Fruit fly (Drosophila melanogaster) whole organism, embryonic: ENCODE data around the gene TbCMF46.

Experiments used
- Abd-B ChIP-seq: fragments of 200-800 bp; sonication (Bioruptor generic); optimal IDR thresholded peaks from 2 replicates; lab custom pipeline; 2018; ENCODE audit warnings: missing biosample characterization, mild to moderate bottlenecking, missing genetic modification characterization, moderate library complexity
- B-H1 ChIP-seq: fragments of 200-800 bp; sonication (Bioruptor generic); IDR thresholded peaks from 3 replicates; pipeline ENCODE4 v1.3.6; 2022; ENCODE audit warnings: missing biosample characterization, missing genetic modification characterization
- Blimp-1 ChIP-seq: fragments of 200-800 bp; sonication (Bioruptor generic); optimal IDR thresholded peaks from 3 replicates; lab custom pipeline; 2018; ENCODE audit warnings: missing biosample characterization, missing genetic modification characterization, mild to moderate bottlenecking, moderate library complexity, missing genetic modification reagents
- CG1024 ChIP-seq: fragments of 200-800 bp; sonication (Bioruptor generic); IDR thresholded peaks from 2 replicates; pipeline ENCODE4 v1.3.6; 2022; ENCODE audit warnings: missing biosample characterization, missing genetic modification characterization
- CG10543 ChIP-seq: fragments of 200-800 bp; sonication (Bioruptor generic); optimal IDR thresholded peaks from 3 replicates; lab custom pipeline; 2017; ENCODE audit warnings: missing biosample characterization, mild to moderate bottlenecking, missing genetic modification characterization, moderate library complexity
- CG10654 ChIP-seq: fragments of 200-800 bp; sonication (Bioruptor generic); optimal IDR thresholded peaks from 2 replicates; lab custom pipeline; 2016; ENCODE audit warnings: missing biosample characterization, missing genetic modification characterization
- CG12155 ChIP-seq: fragments of 200-800 bp; sonication (Bioruptor generic); optimal IDR thresholded peaks from 3 replicates; lab custom pipeline; 2016; ENCODE audit warnings: missing biosample characterization, missing genetic modification characterization
- CG14710 ChIP-seq: fragments of 200-800 bp; sonication (Bioruptor generic); optimal IDR thresholded peaks from 3 replicates; lab custom pipeline; 2019; ENCODE audit warnings: missing biosample characterization, mild to moderate bottlenecking, missing genetic modification characterization, moderate library complexity
- CG17359 ChIP-seq: fragments of 200-800 bp; sonication (Bioruptor generic); optimal IDR thresholded peaks from 3 replicates; lab custom pipeline; 2018; ENCODE audit warnings: missing biosample characterization, mild to moderate bottlenecking, missing genetic modification characterization, moderate library complexity
- CG18619 ChIP-seq: fragments of 200-800 bp; sonication (Bioruptor generic); optimal IDR thresholded peaks from 3 replicates; lab custom pipeline; 2017; ENCODE audit warnings: missing biosample characterization, mild to moderate bottlenecking, missing genetic modification characterization
- CG32772 ChIP-seq: fragments of 200-800 bp; sonication (Bioruptor generic); IDR thresholded peaks from 2 replicates; pipeline ENCODE4 v1.3.6; 2022; ENCODE audit warnings: missing biosample characterization, missing genetic modification characterization
- CG3407 ChIP-seq: fragments of 200-800 bp; sonication (Bioruptor generic); optimal IDR thresholded peaks from 2 replicates; lab custom pipeline; 2018; ENCODE audit warnings: missing biosample characterization, mild to moderate bottlenecking, missing genetic modification characterization
- CG3838 ChIP-seq: fragments of 200-800 bp; sonication (Bioruptor generic); optimal IDR thresholded peaks from 3 replicates; lab custom pipeline; 2016; ENCODE audit warnings: missing biosample characterization, missing genetic modification characterization
- CG4282 ChIP-seq: fragments of 200-800 bp; sonication (Bioruptor generic); optimal IDR thresholded peaks from 2 replicates; lab custom pipeline; 2016; ENCODE audit warnings: missing biosample characterization, missing genetic modification characterization
- CG4854 ChIP-seq: fragments of 200-800 bp; sonication (Bioruptor generic); optimal IDR thresholded peaks from 2 replicates; lab custom pipeline; 2016; ENCODE audit warnings: missing biosample characterization, missing genetic modification characterization, inconsistent platforms
- CG6272 ChIP-seq: fragments of 200-800 bp; sonication (Bioruptor generic); IDR thresholded peaks from 2 replicates; pipeline ENCODE4 v1.3.6; 2022; ENCODE audit warnings: missing biosample characterization, missing genetic modification characterization
- CG8388 ChIP-seq: fragments of 200-800 bp; sonication (Bioruptor generic); optimal IDR thresholded peaks from 2 replicates; lab custom pipeline; 2019; ENCODE audit warnings: missing biosample characterization, mild to moderate bottlenecking, missing genetic modification characterization, moderate library complexity
- CG9437 ChIP-seq: fragments of 200-800 bp; sonication (Bioruptor generic); optimal IDR thresholded peaks from 2 replicates; lab custom pipeline; 2018; ENCODE audit warnings: missing biosample characterization, mild to moderate bottlenecking, missing genetic modification characterization
- CG9727 ChIP-seq: fragments of 200-800 bp; sonication (Bioruptor generic); optimal IDR thresholded peaks from 3 replicates; lab custom pipeline; 2017; ENCODE audit warnings: missing biosample characterization, mild to moderate bottlenecking, missing genetic modification characterization
- Deaf1 ChIP-seq: fragments of 200-800 bp; optimal IDR thresholded peaks from 3 replicates; lab custom pipeline; 2019; ENCODE audit warnings: missing biosample characterization, mild to moderate bottlenecking, missing genetic modification characterization, moderate library complexity
- Fer1 ChIP-seq: fragments of 200-800 bp; sonication (Bioruptor generic); optimal IDR thresholded peaks from 2 replicates; lab custom pipeline; 2017; ENCODE audit warnings: missing biosample characterization, mild to moderate bottlenecking, missing genetic modification characterization
- HLH3B ChIP-seq: fragments of 200-800 bp; sonication (Bioruptor generic); IDR thresholded peaks from 2 replicates; pipeline ENCODE4 v1.3.6; 2022; ENCODE audit warnings: missing biosample characterization, missing genetic modification characterization
- Max ChIP-seq: fragments of 200-800 bp; sonication (Bioruptor generic); optimal IDR thresholded peaks from 2 replicates; lab custom pipeline; 2016; ENCODE audit warnings: missing biosample characterization, mild to moderate bottlenecking, missing genetic modification characterization
- Med ChIP-seq: fragments of 200-800 bp; sonication (Bioruptor generic); peaks from one replicate; lab custom pipeline; 2016; ENCODE audit warnings: missing biosample characterization, missing genetic modification characterization, mild to moderate bottlenecking, inconsistent platforms, moderate library complexity
- NC2β ChIP-seq: fragments of 200-800 bp; sonication (Bioruptor generic); optimal IDR thresholded peaks from 2 replicates; lab custom pipeline; 2016; ENCODE audit warnings: missing biosample characterization, missing genetic modification characterization
- Pdp1 ChIP-seq, 2 experiments: fragments of 200-800 bp; sonication (Bioruptor generic); optimal IDR thresholded peaks; 3 replicates each; lab custom pipeline; 2016; ENCODE audit warnings: missing biosample characterization in 2 of 2, missing genetic modification characterization in 2 of 2, mild to moderate bottlenecking in 1 of 2, moderate library complexity in 1 of 2
- Ravus ChIP-seq: fragments of 200-800 bp; sonication (Bioruptor generic); IDR thresholded peaks from 2 replicates; pipeline ENCODE4 v1.3.6; 2022; ENCODE audit warnings: missing biosample characterization, missing genetic modification characterization
- Stat92E ChIP-seq, 3 experiments: fragments of >200 bp in 2 of 3; fragments of 200-800 bp in 1 of 3; sonication (Bioruptor generic) in 1 of 3; optimal IDR thresholded peaks; 2 replicates each; lab custom pipeline; 2017 to 2019; ENCODE audit warnings: missing biosample characterization in 3 of 3, missing genetic modification characterization in 3 of 3, mild to moderate bottlenecking in 1 of 3, moderate library complexity in 1 of 3
- Taf1 ChIP-seq: fragments of 200-800 bp; sonication (Bioruptor generic); IDR thresholded peaks from 2 replicates; pipeline ENCODE4 v1.3.6; 2022; ENCODE audit warnings: missing biosample characterization, missing genetic modification characterization
- Tbp ChIP-seq: fragments of >200 bp; optimal IDR thresholded peaks from 2 replicates; lab custom pipeline; 2018; ENCODE audit warnings: missing biosample characterization, missing genetic modification characterization
- cas ChIP-seq: fragments of 200-800 bp; sonication (Bioruptor generic); IDR thresholded peaks from 2 replicates; pipeline ENCODE4 v1.3.6; 2022; ENCODE audit warnings: missing biosample characterization, missing genetic modification characterization
- cg ChIP-seq: fragments of 200-800 bp; sonication (Bioruptor generic); optimal IDR thresholded peaks from 3 replicates; lab custom pipeline; 2019; ENCODE audit warnings: missing biosample characterization, mild to moderate bottlenecking, missing genetic modification characterization, moderate library complexity
- crc ChIP-seq: fragments of 200-800 bp; sonication (Bioruptor generic); optimal IDR thresholded peaks from 2 replicates; lab custom pipeline; 2016; ENCODE audit warnings: missing biosample characterization, missing genetic modification characterization
- crol ChIP-seq: fragments of 200-800 bp; sonication (Bioruptor generic); IDR thresholded peaks from 2 replicates; pipeline ENCODE4 v1.3.6; 2022; ENCODE audit warnings: missing biosample characterization, missing genetic modification characterization
- dimm ChIP-seq: fragments of 200-800 bp; sonication (Bioruptor generic); IDR thresholded peaks from 2 replicates; pipeline ENCODE4 v1.3.6; 2022; ENCODE audit warnings: missing biosample characterization, missing genetic modification characterization
- dmrt99B ChIP-seq: fragments of 200-800 bp; sonication (Bioruptor generic); optimal IDR thresholded peaks from 2 replicates; lab custom pipeline; 2018; ENCODE audit warnings: missing biosample characterization, mild to moderate bottlenecking, missing genetic modification characterization, moderate library complexity
- gfzf ChIP-seq: fragments of 200-800 bp; sonication (Bioruptor generic); optimal IDR thresholded peaks from 2 replicates; lab custom pipeline; 2016; ENCODE audit warnings: missing biosample characterization, mild to moderate bottlenecking, missing genetic modification characterization, moderate library complexity
- hb ChIP-seq: fragments of 200-800 bp; sonication (Bioruptor generic); IDR thresholded peaks from 3 replicates; pipeline ENCODE4 v1.3.6; 2022; ENCODE audit warnings: missing biosample characterization, missing genetic modification characterization; ENCODE audit not compliant: partially characterized antibody
- ind ChIP-seq: fragments of 200-800 bp; sonication (Bioruptor generic); optimal IDR thresholded peaks from 3 replicates; lab custom pipeline; 2016; ENCODE audit warnings: missing biosample characterization, missing genetic modification characterization
- inv ChIP-seq: fragments of 200-800 bp; sonication (Bioruptor generic); IDR thresholded peaks from 2 replicates; pipeline ENCODE4 v1.3.6; 2022; ENCODE audit warnings: missing biosample characterization, missing genetic modification characterization; ENCODE audit not compliant: partially characterized antibody
- maf-S ChIP-seq: fragments of 200-800 bp; sonication (Bioruptor generic); optimal IDR thresholded peaks from 2 replicates; lab custom pipeline; 2016; ENCODE audit warnings: missing biosample characterization, missing genetic modification characterization
- pfk ChIP-seq: fragments of 200-800 bp; sonication (Bioruptor generic); optimal IDR thresholded peaks from 2 replicates; lab custom pipeline; 2018; ENCODE audit warnings: missing biosample characterization, mild to moderate bottlenecking, missing genetic modification characterization, moderate library complexity
- phol ChIP-seq: fragments of 200-800 bp; sonication (Bioruptor generic); optimal IDR thresholded peaks from 3 replicates; lab custom pipeline; 2018; ENCODE audit warnings: missing biosample characterization, mild to moderate bottlenecking, missing genetic modification characterization, moderate library complexity
- rib ChIP-seq: fragments of 200-800 bp; sonication (Bioruptor generic); IDR thresholded peaks from 2 replicates; pipeline ENCODE4 v1.3.6; 2022; ENCODE audit warnings: missing biosample characterization, missing genetic modification characterization
- sisA ChIP-seq: fragments of 200-800 bp; sonication (Bioruptor generic); IDR thresholded peaks from 2 replicates; pipeline ENCODE4 v1.3.6; 2022; ENCODE audit warnings: missing biosample characterization, missing genetic modification characterization
- so ChIP-seq: fragments of 200-800 bp; sonication (Bioruptor generic); IDR thresholded peaks from 3 replicates; pipeline ENCODE4 v1.3.6; 2022; ENCODE audit warnings: missing biosample characterization, missing genetic modification characterization
- toy ChIP-seq: fragments of 200-800 bp; sonication (Bioruptor generic); IDR thresholded peaks from 2 replicates; pipeline ENCODE4 v1.3.6; 2022; ENCODE audit warnings: missing biosample characterization, missing genetic modification characterization
- unpg ChIP-seq: fragments of 200-800 bp; sonication (Bioruptor generic); optimal IDR thresholded peaks from 3 replicates; lab custom pipeline; 2018; ENCODE audit warnings: missing biosample characterization, mild to moderate bottlenecking, missing genetic modification characterization, moderate library complexity
- yki ChIP-seq: fragments of >200 bp; optimal IDR thresholded peaks from 3 replicates; lab custom pipeline; 2018

Gene TbCMF46

dm6 chr2L:9915011-9915850 lies 9.4 kb downstream of the TbCMF46 start, which contains the start of gene yip2 (continued):
- peak; percentile 45 to 47 for TF ChIP-seq Pdp1 (GFP tag; optimal IDR thresholded peaks at IDR 0.05; lab: Kevin White, UChicago)
- TF ChIP-seq inv (GFP tag; lab: Robert Waterston, UW) = no peak
- peak; percentile 69 for TF ChIP-seq unpg (GFP tag; lab: Kevin White, UChicago)
- TF ChIP-seq NC2β = no peak
- TF ChIP-seq CG17359 (tag; lab: Kevin White, UChicago) = peak; percentile 62
- peak; percentile 59 for TF ChIP-seq CG10543 (GFP tag; lab: Kevin White, UChicago)
- no peak for TF ChIP-seq Stat92E (GFP tag; optimal IDR thresholded peaks at IDR 0.05; lab: Kevin White, UChicago)
- TF ChIP-seq CG9437 (GFP tag; lab: Kevin White, UChicago) = no peak
- TF ChIP-seq Taf1 (GFP tag; lab: Robert Waterston, UW) = 0 out of 2 replicates have a peak, but pooled peaks have one; percentile 6
- peak; percentile 53 for TF ChIP-seq phol (tag; lab: Kevin White, UChicago)
- TF ChIP-seq pfk = peak; percentile 36
- peak; percentile 42 for TF ChIP-seq maf-S (GFP tag; lab: Kevin White, UChicago)
- peak; percentile 41 for TF ChIP-seq CG18619
- no peak; the same call in 1 of the 2 replicates for TF ChIP-seq dimm
- no peak for TF ChIP-seq cg (GFP tag; lab: Kevin White, UChicago)
- peak; percentile 5 for TF ChIP-seq CG4854 (GFP tag; lab: Kevin White, UChicago)
- TF ChIP-seq CG32772 = no peak
- no peak for TF ChIP-seq yki
- no peak for TF ChIP-seq crc (GFP tag; lab: Kevin White, UChicago)
- TF ChIP-seq CG14710 = no peak
- peak; percentile 49 for TF ChIP-seq Deaf1 (tag; lab: Kevin White, UChicago)
- TF ChIP-seq Tbp (GFP tag; lab: Kevin White, UChicago) = no peak
- TF ChIP-seq CG6272 (GFP tag; lab: Robert Waterston, UW) = no peak
- TF ChIP-seq cas = 0 out of 2 replicates have a peak, but pooled peaks have one; percentile 10
- TF ChIP-seq CG10654 = no peak
- TF ChIP-seq so (GFP tag; lab: Robert Waterston, UW) = peak; percentile 80; the same call in 2 of the 3 replicates
- TF ChIP-seq CG4282 (GFP tag; lab: Kevin White, UChicago) = peak; percentile 36
- no peak for TF ChIP-seq Abd-B (GFP tag; lab: Kevin White, UChicago)
- TF ChIP-seq B-H1 = no peak; the same call in 2 of the 3 replicates
- no peak for TF ChIP-seq Max (GFP tag; lab: Kevin White, UChicago)
- peak; percentile 66 for TF ChIP-seq crol
- peak; percentile 39 for TF ChIP-seq CG9727 (GFP tag; lab: Kevin White, UChicago)
- TF ChIP-seq Ravus (GFP tag; lab: Robert Waterston, UW) = no peak
- 0 out of 2 replicates have a peak, but pooled peaks have one; percentile 23 for TF ChIP-seq CG1024
- peak; percentile 60 for TF ChIP-seq dmrt99B (tag; lab: Kevin White, UChicago)
- peak; percentile 42 for TF ChIP-seq Blimp-1 (GFP tag; lab: Kevin White, UChicago)
- no peak for TF ChIP-seq toy
- TF ChIP-seq ind (GFP tag; lab: Kevin White, UChicago) = peak; percentile 61
- no peak for TF ChIP-seq hb (GFP tag; lab: Robert Waterston, UW)
- 0 out of 2 replicates have a peak, but pooled peaks have one; percentile 17 for TF ChIP-seq sisA (GFP tag; lab: Robert Waterston, UW)
- peak; percentile 94 for TF ChIP-seq Med
- TF ChIP-seq CG3838 (GFP tag; lab: Kevin White, UChicago) = no peak
- TF ChIP-seq gfzf (GFP tag; lab: Kevin White, UChicago) = no peak
- TF ChIP-seq HLH3B (GFP tag; lab: Robert Waterston, UW) = peak; percentile 65
- TF ChIP-seq CG3407 (GFP tag; lab: Kevin White, UChicago) = peak; percentile 37
- peak; percentile 68; the same call in 1 of the 2 replicates for TF ChIP-seq rib (GFP tag; lab: Robert Waterston, UW)
- TF ChIP-seq Fer1 (GFP tag; lab: Kevin White, UChicago) = peak; percentile 72
- peak; percentile 52 for TF ChIP-seq CG8388 (GFP tag; lab: Kevin White, UChicago)
- TF ChIP-seq CG12155 (GFP tag; lab: Kevin White, UChicago) = peak; percentile 15
